Worm (Caenorhabditis elegans) whole organism, L2 larva: ENCODE results near the gene fbxa-192.

Experiments used
- C34F6.9 ChIP-seq: fragments of 150-350 bp; optimal IDR thresholded peaks from 2 replicates; lab custom pipeline; 2014; ENCODE audit warnings: missing biosample characterization, missing genetic modification characterization
- R02D3.7 ChIP-seq: fragments of 150-350 bp; optimal IDR thresholded peaks from 2 replicates; lab custom pipeline; 2014; ENCODE audit warnings: missing biosample characterization, missing genetic modification characterization
- Y55F3AM.14 ChIP-seq: fragments of 200-800 bp; sonication (Bioruptor generic); optimal IDR thresholded peaks from 2 replicates; lab custom pipeline; 2018; ENCODE audit warnings: mild to moderate bottlenecking, missing genetic modification characterization, missing compliant biosample characterization
- alr-1 ChIP-seq: fragments of 150-350 bp; optimal IDR thresholded peaks from 2 replicates; lab custom pipeline; 2014; ENCODE audit warnings: missing biosample characterization, missing genetic modification characterization
- aly-2 ChIP-seq: fragments of 150-350 bp; optimal IDR thresholded peaks from 2 replicates; lab custom pipeline; 2014; ENCODE audit warnings: missing biosample characterization, missing genetic modification characterization
- blmp-1 ChIP-seq: sonication (generic microtip); optimal IDR thresholded peaks from 2 replicates; lab custom pipeline; 2017; ENCODE audit warnings: missing genetic modification characterization, mild to moderate bottlenecking, missing compliant biosample characterization, antibody characterized with exemption, moderate library complexity; ENCODE audit not compliant: insufficient read depth
- ceh-16 ChIP-seq: fragments of 150-350 bp; optimal IDR thresholded peaks from 2 replicates; lab custom pipeline; 2014; ENCODE audit warnings: missing biosample characterization, missing genetic modification characterization
- ceh-82 ChIP-seq: fragments of 150-350 bp; optimal IDR thresholded peaks from 2 replicates; lab custom pipeline; 2014; ENCODE audit warnings: missing biosample characterization, missing genetic modification characterization
- crh-2 ChIP-seq: sonication (generic microtip); optimal IDR thresholded peaks from 2 replicates; lab custom pipeline; 2017; ENCODE audit warnings: missing biosample characterization, missing genetic modification characterization
- dmd-4 ChIP-seq: sonication (generic microtip); optimal IDR thresholded peaks from 2 replicates; lab custom pipeline; 2017; ENCODE audit warnings: missing biosample characterization, missing genetic modification characterization
- egl-27 ChIP-seq: sonication (generic microtip); optimal IDR thresholded peaks from 3 replicates; lab custom pipeline; 2017; ENCODE audit warnings: missing biosample characterization, missing genetic modification reagents, missing genetic modification characterization
- elt-1 ChIP-seq: fragments of 150-350 bp; optimal IDR thresholded peaks from 2 replicates; lab custom pipeline; 2014; ENCODE audit warnings: missing biosample characterization, missing genetic modification characterization
- elt-3 ChIP-seq: sonication (generic microtip); optimal IDR thresholded peaks from 2 replicates; lab custom pipeline; 2017; ENCODE audit warnings: missing biosample characterization, missing genetic modification characterization
- fos-1 ChIP-seq: fragments of 150-350 bp; optimal IDR thresholded peaks from 2 replicates; lab custom pipeline; 2014; ENCODE audit warnings: missing biosample characterization, missing genetic modification characterization
- gmeb-1 ChIP-seq: fragments of 150-350 bp; optimal IDR thresholded peaks from 2 replicates; lab custom pipeline; 2014; ENCODE audit warnings: missing biosample characterization, missing genetic modification characterization
- lin-11 ChIP-seq: fragments of 150-350 bp; sonication (generic microtip); optimal IDR thresholded peaks from 2 replicates; lab custom pipeline; 2014; ENCODE audit warnings: missing biosample characterization, missing genetic modification characterization, inconsistent platforms, mixed read lengths
- lin-13 ChIP-seq: fragments of 150-350 bp; optimal IDR thresholded peaks from 2 replicates; lab custom pipeline; 2014; ENCODE audit warnings: missing biosample characterization, missing genetic modification reagents, missing genetic modification characterization
- lsy-2 ChIP-seq, 2 experiments: fragments of 150-350 bp in 1 of 2; sonication (generic microtip) in 1 of 2; optimal IDR thresholded peaks; 2 replicates each; lab custom pipeline; 2014 to 2017; ENCODE audit warnings: missing biosample characterization in 2 of 2, missing genetic modification characterization in 2 of 2
- mab-5 ChIP-seq: fragments of 150-350 bp; optimal IDR thresholded peaks from 2 replicates; lab custom pipeline; 2014; ENCODE audit warnings: missing biosample characterization, missing genetic modification characterization
- mbf-1 ChIP-seq: sonication (generic microtip); optimal IDR thresholded peaks from 2 replicates; lab custom pipeline; 2017; ENCODE audit warnings: missing biosample characterization, missing genetic modification characterization
- nhr-10 ChIP-seq: sonication (generic microtip); optimal IDR thresholded peaks from 2 replicates; lab custom pipeline; 2017; ENCODE audit warnings: missing biosample characterization, missing genetic modification characterization
- nhr-11 ChIP-seq: fragments of 150-350 bp; optimal IDR thresholded peaks from 2 replicates; lab custom pipeline; 2014; ENCODE audit warnings: missing biosample characterization, missing genetic modification characterization
- nhr-12 ChIP-seq: fragments of 150-350 bp; optimal IDR thresholded peaks from 2 replicates; lab custom pipeline; 2014; ENCODE audit warnings: missing biosample characterization, missing genetic modification characterization
- nhr-129 ChIP-seq: fragments of 150-350 bp; optimal IDR thresholded peaks from 2 replicates; lab custom pipeline; 2014; ENCODE audit warnings: missing biosample characterization, missing genetic modification characterization
- nhr-23 ChIP-seq: fragments of 150-350 bp; optimal IDR thresholded peaks from 2 replicates; lab custom pipeline; 2014; ENCODE audit warnings: missing biosample characterization, missing genetic modification reagents, missing genetic modification characterization
- nhr-25 ChIP-seq: fragments of 150-350 bp; sonication (generic microtip); optimal IDR thresholded peaks from 3 replicates; lab custom pipeline; 2014; ENCODE audit warnings: missing biosample characterization, missing genetic modification characterization
- nhr-6 ChIP-seq: fragments of 150-350 bp; optimal IDR thresholded peaks from 2 replicates; lab custom pipeline; 2014; ENCODE audit warnings: missing biosample characterization, missing genetic modification characterization
- nhr-77 ChIP-seq: fragments of 150-350 bp; optimal IDR thresholded peaks from 2 replicates; lab custom pipeline; 2014; ENCODE audit warnings: missing biosample characterization, missing genetic modification characterization
- peb-1 ChIP-seq: fragments of 150-350 bp; optimal IDR thresholded peaks from 2 replicates; lab custom pipeline; 2014; ENCODE audit warnings: missing biosample characterization, missing genetic modification characterization
- skn-1 ChIP-seq: sonication (generic microtip); optimal IDR thresholded peaks from 2 replicates; lab custom pipeline; 2017; ENCODE audit warnings: missing biosample characterization, missing genetic modification characterization
- sma-3 ChIP-seq: sonication (generic microtip); optimal IDR thresholded peaks from 2 replicates; lab custom pipeline; 2016; ENCODE audit warnings: missing genetic modification reagents, missing genetic modification characterization, missing compliant biosample characterization
- sma-9 ChIP-seq, 2 experiments: fragments of 150-350 bp in 1 of 2; sonication (generic microtip) in 1 of 2; optimal IDR thresholded peaks; 2 replicates each; lab custom pipeline; 2014 to 2016; ENCODE audit warnings: missing genetic modification characterization in 2 of 2, mild to moderate bottlenecking in 1 of 2, missing biosample characterization in 1 of 2, missing compliant biosample characterization in 1 of 2, missing genetic modification reagents in 1 of 2, moderate library complexity in 1 of 2
- unc-55 ChIP-seq: fragments of 150-350 bp; sonication (generic microtip); optimal IDR thresholded peaks from 3 replicates; lab custom pipeline; 2014; ENCODE audit warnings: missing biosample characterization, missing genetic modification reagents, missing genetic modification characterization
- zag-1 ChIP-seq: fragments of 150-350 bp; optimal IDR thresholded peaks from 2 replicates; lab custom pipeline; 2014; ENCODE audit warnings: missing biosample characterization, missing genetic modification characterization
- ztf-11 ChIP-seq: sonication (generic microtip); optimal IDR thresholded peaks from 2 replicates; lab custom pipeline; 2017; ENCODE audit warnings: missing biosample characterization, missing genetic modification characterization
- ztf-4 ChIP-seq: fragments of 150-350 bp; optimal IDR thresholded peaks from 2 replicates; lab custom pipeline; 2014; ENCODE audit warnings: missing biosample characterization, missing genetic modification characterization

The fbxa-192 gene

DNA sequence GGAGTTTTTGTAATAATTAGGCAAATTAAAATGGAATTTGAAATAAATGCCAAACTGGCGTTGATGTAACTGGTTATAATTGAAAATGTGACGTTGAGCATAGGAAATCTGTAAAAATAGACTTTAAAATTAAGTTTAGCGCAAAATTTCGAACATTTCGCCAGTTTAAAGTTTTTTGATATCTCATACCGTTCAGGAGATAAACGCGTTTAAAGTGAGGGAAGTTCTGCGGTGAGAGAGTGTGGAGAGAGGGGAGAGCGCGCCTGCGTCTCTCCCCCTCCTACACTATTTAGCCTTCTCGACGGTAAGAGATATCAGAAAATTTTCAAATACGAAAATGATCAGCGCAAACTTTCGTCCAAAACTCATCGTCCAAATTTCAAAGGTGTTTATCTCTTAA lies 26.2 kb upstream of the fbxa-192 start, which contains the start of gene str-92:
TSS of gene str-92 (minus strand) at position 101 of the 400 bp plus-strand sequence.
- TF ChIP-seq lin-13 (GFP tag; lab: Kevin White, UChicago) (no peak), lsy-2 (tag; optimal IDR thresholded peaks at IDR 0.05; lab: Kevin White, UChicago) (no peak), alr-1 (tag; lab: Kevin White, UChicago) (no peak), sma-3 (GFP tag; lab: Kevin White, UChicago) (no peak), Y55F3AM.14 (GFP tag; lab: Kevin White, UChicago) (no peak), elt-1 (tag; lab: Kevin White, UChicago) (no peak), gmeb-1 (tag; lab: Kevin White, UChicago) (no peak), sma-9 (GFP tag; optimal IDR thresholded peaks at IDR 0.05; lab: Kevin White, UChicago) (no peak), sma-9 (tag; optimal IDR thresholded peaks at IDR 0.05; lab: Kevin White, UChicago) (no peak)

- no peak for TF ChIP-seq C34F6.9
- TF ChIP-seq peb-1 (tag; lab: Kevin White, UChicago) = no peak
- no peak for TF ChIP-seq lin-11 (tag; lab: Kevin White, UChicago)
- no peak for TF ChIP-seq sma-9 (GFP tag; optimal IDR thresholded peaks at IDR 0.05; lab: Kevin White, UChicago)
- TF ChIP-seq sma-9 (tag; optimal IDR thresholded peaks at IDR 0.05; lab: Kevin White, UChicago) = no peak
- TF ChIP-seq crh-2 (tag; lab: Kevin White, UChicago) = no peak
- no peak for TF ChIP-seq zag-1 (tag; lab: Kevin White, UChicago)
- TF ChIP-seq nhr-6 (tag; lab: Kevin White, UChicago) = no peak
- no peak for TF ChIP-seq dmd-4 (tag; lab: Kevin White, UChicago)
- no peak for TF ChIP-seq mbf-1 (tag; lab: Kevin White, UChicago)
- no peak for TF ChIP-seq elt-3
- TF ChIP-seq nhr-12 (tag; lab: Kevin White, UChicago) = no peak
- no peak for TF ChIP-seq lin-13 (GFP tag; lab: Kevin White, UChicago)
- no peak for TF ChIP-seq alr-1 (tag; lab: Kevin White, UChicago)
- no peak for TF ChIP-seq nhr-129
- no peak for TF ChIP-seq sma-3 (GFP tag; lab: Kevin White, UChicago)
- TF ChIP-seq ceh-16 = no peak
Measured at ce11 chrV:17673343-17673742, 23.0 kb upstream of the fbxa-192 start, which contains the start of gene str-93. Gene str-93, minus strand, starts transcription at chrV:17673443.

ce11 chrV:17668531-17668930 lies 18.2 kb upstream of the fbxa-192 start, which contains the start of gene str-89:
Gene str-89, plus strand, starts transcription at chrV:17668831.
- TF ChIP-seq R02D3.7 (no peak), aly-2 (tag; lab: Kevin White, UChicago) (no peak), lin-13 (GFP tag; lab: Kevin White, UChicago) (no peak)

ce11 chrV:17667676-17668075 lies 17.3 kb upstream of the fbxa-192 start, which contains the start of gene F59A1.12:
Gene F59A1.12, minus strand, starts transcription at chrV:17667776.
- no peak for TF ChIP-seq unc-55
- no peak for TF ChIP-seq nhr-25 (tag; lab: Kevin White, UChicago)

- TF ChIP-seq egl-27 (no peak), ztf-4 (tag; lab: Kevin White, UChicago) (no peak), nhr-23 (no peak), lin-11 (tag; lab: Kevin White, UChicago) (no peak), nhr-11 (no peak), nhr-10 (tag; lab: Kevin White, UChicago) (no peak), ceh-82 (no peak), ceh-16 (no peak), blmp-1 (tag; lab: Kevin White, UChicago) (no peak), mab-5 (no peak), R02D3.7 (no peak), lin-13 (GFP tag; lab: Kevin White, UChicago) (no peak), ztf-11 (tag; lab: Kevin White, UChicago) (no peak), skn-1 (tag; lab: Kevin White, UChicago) (no peak), Y55F3AM.14 (GFP tag; lab: Kevin White, UChicago) (no peak), fos-1 (no peak), elt-3 (no peak), peb-1 (tag; lab: Kevin White, UChicago) (no peak), nhr-77 (tag; lab: Kevin White, UChicago) (no peak), nhr-6 (tag; lab: Kevin White, UChicago) (no peak)
Measured at ce11 chrV:17665906-17666305, 15.6 kb upstream of the fbxa-192 start, which contains the start of gene F59A1.11. Gene F59A1.11, minus strand, starts transcription at chrV:17666006.
